Fruit fly (Drosophila melanogaster) whole organism: ENCODE data around the gene capu.

ENCODE experiments used
- CG8478 ChIP-seq: fragments of >200 bp; optimal IDR thresholded peaks from 2 replicates; lab custom pipeline; 2018; ENCODE audit warnings: inconsistent platforms
- Dll ChIP-seq: fragments of >200 bp; optimal IDR thresholded peaks from 2 replicates; lab custom pipeline; 2017
- EcR ChIP-seq, 2 experiments: fragments of >200 bp; optimal IDR thresholded peaks; 2 replicates each; lab custom pipeline; 2017; ENCODE audit warnings: missing biosample characterization in 2 of 2, missing genetic modification characterization in 2 of 2, missing genetic modification reagents in 2 of 2
- pan ChIP-seq: fragments of >200 bp; optimal IDR thresholded peaks from 2 replicates; lab custom pipeline; 2017
- psq ChIP-seq: fragments of >200 bp; optimal IDR thresholded peaks from 2 replicates; lab custom pipeline; 2017
- usp ChIP-seq: fragments of >200 bp; optimal IDR thresholded peaks from 2 replicates; lab custom pipeline; 2017; ENCODE audit warnings: missing biosample characterization, missing genetic modification characterization, mixed read lengths

capu gene

DNA sequence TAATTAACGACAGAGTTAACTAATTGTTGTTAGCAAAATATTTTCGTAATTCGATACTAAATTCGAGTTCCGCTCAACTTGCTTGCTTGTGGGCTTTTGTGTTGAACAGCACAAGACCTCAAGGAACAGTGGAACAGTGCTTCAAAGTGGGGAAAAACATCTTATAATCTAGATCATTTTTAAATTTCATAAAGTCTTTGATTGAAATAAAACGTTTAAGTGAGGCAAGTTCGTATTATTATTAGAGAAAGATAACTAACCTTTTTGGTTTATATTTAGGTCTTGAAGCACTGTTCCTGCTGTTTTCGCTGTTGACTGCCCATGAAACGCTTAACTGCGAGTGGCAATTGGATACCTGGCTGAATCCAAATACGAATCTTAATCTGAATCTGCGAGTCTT, 58.5 kb downstream of the capu start:
- TF ChIP-seq psq (lab: Kevin White, UChicago) (no peak), CG8478 (lab: Kevin White, UChicago) (no peak), usp (GFP tag; lab: Kevin White, UChicago) (no peak), pan (lab: Kevin White, UChicago) (no peak), Dll (lab: Kevin White, UChicago) (no peak), EcR (GFP tag; optimal IDR thresholded peaks at IDR 0.05; lab: Kevin White, UChicago) (no peak)

DNA sequence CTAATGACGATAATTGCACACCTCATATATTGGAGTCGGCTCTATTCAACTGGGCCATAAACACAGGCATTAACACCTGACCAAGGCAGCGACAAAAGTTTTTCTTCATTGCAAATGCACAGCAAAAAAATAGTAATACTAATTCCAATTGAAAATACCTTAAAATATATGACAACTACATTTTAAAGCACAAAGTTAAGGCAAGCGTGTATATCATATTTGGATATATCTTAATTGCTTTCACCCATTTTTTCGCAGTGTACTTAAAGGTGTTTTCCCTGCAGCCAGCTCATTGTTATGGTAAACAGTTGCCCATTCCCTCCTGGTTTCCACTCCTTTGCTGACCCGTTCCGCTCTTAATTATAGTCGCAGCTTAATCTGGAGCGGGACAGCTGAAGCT, 61.7 kb downstream of the capu start:
- TF ChIP-seq psq (lab: Kevin White, UChicago) (no peak), pan (lab: Kevin White, UChicago) (no peak), usp (GFP tag; lab: Kevin White, UChicago) (no peak), EcR (GFP tag; optimal IDR thresholded peaks at IDR 0.05; lab: Kevin White, UChicago) (no peak), Dll (lab: Kevin White, UChicago) (no peak), CG8478 (lab: Kevin White, UChicago) (no peak)

DNA sequence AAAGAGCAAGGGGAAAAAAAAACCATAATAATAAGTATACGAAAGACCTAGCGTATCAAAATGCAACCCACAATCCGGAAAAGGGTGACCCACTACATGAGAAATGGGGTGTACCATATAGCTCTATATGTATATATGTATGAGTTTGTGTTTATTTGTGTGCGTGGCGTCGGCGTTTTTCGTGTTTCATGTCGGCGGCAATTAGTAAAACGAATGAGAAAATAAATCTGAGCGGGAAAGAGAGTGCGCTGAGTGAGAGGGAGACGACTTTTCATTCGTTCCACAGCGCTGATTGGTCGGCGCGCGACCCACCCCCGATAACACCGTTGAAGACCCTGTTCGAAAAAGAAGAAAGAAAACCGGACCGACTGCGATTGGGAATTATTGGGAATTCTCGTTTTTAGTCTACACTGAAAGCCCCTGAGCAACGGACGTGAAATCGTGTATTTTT, 66.2 kb downstream of the capu start, which contains the start of gene slp2:
TSS of gene slp2 (plus strand) at position 401 of the 451 bp plus-strand sequence.
- peak; percentile 35 for TF ChIP-seq CG8478 (lab: Kevin White, UChicago)
- no peak for TF ChIP-seq pan (lab: Kevin White, UChicago)
- TF ChIP-seq Dll (lab: Kevin White, UChicago), result no peak
- no peak for TF ChIP-seq EcR (GFP tag; optimal IDR thresholded peaks at IDR 0.05; lab: Kevin White, UChicago)

DNA sequence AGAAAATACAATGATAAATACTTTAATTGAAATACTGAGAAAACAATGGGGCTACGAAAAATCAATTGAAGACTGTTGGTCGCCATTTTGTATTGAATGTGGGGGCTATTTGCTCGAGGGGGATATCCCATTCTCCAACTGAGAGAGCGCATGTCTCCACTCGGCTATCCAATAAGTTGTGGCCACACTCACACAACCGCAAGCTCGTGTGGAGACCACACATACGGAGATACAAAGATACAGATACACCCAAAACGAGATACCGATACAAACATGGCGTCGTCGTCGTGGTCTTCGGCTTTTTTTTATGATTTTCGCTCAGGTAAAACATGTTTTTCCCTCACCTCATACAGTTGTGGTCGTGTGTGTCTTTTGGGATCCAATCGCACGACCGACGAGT, 67.4 kb downstream of the capu start:
- no peak for TF ChIP-seq EcR (GFP tag; optimal IDR thresholded peaks at IDR 0.05; lab: Kevin White, UChicago)
- TF ChIP-seq usp (GFP tag; lab: Kevin White, UChicago), result no peak
- TF ChIP-seq Dll (lab: Kevin White, UChicago), result no peak
- no peak for TF ChIP-seq pan (lab: Kevin White, UChicago)
- no peak for TF ChIP-seq CG8478 (lab: Kevin White, UChicago)

DNA sequence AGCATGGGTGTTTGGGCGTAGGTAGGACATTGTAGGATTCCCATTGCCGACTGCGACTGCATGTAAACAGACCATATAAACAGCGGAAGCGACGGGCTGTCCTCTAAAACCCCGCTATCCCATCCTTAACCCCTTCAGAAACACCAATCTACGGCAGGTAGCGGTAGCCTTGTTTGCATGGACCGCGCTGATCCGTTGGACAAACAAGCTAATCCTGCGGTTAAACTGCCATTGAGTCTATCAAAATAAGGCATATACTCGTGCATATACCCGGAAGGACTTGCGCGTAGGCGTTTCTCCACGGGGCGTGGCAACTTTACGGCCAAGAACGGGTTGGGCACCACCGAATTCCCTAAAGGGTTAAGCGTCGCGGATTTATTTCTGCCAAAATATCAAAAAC, 68.7 kb downstream of the capu start:
- TF ChIP-seq psq (lab: Kevin White, UChicago), result no peak
- no peak for TF ChIP-seq EcR (GFP tag; optimal IDR thresholded peaks at IDR 0.05; lab: Kevin White, UChicago)
- no peak for TF ChIP-seq usp (GFP tag; lab: Kevin White, UChicago)
- TF ChIP-seq Dll (lab: Kevin White, UChicago), result no peak
- no peak for TF ChIP-seq CG8478 (lab: Kevin White, UChicago)
- TF ChIP-seq pan (lab: Kevin White, UChicago), result no peak

DNA sequence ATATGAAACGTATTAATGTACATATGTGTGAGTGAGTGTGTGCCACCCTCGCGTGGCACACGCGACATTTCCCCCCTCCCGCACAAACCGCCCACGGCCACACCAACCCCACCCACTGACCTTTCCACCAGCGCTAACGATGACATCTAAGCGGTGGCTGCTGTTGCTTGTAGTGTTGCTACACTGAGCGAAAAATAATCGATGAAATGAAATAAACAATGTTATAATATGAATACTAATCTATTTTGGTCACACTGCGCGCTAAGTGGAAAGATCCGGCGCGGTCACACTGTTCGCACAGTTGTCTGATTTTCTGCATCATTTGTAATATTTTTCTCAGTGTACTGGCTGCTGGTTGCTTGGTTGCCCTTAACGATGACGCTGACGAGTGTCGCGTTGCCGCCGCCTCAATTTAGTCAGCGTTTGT, 70.4 kb downstream of the capu start:
- no peak for TF ChIP-seq Dll (lab: Kevin White, UChicago)
- no peak for TF ChIP-seq psq (lab: Kevin White, UChicago)
- TF ChIP-seq EcR (GFP tag; optimal IDR thresholded peaks at IDR 0.05; lab: Kevin White, UChicago), result no peak
- TF ChIP-seq usp (GFP tag; lab: Kevin White, UChicago), result no peak
- no peak for TF ChIP-seq pan (lab: Kevin White, UChicago)
- no peak for TF ChIP-seq CG8478 (lab: Kevin White, UChicago)

DNA sequence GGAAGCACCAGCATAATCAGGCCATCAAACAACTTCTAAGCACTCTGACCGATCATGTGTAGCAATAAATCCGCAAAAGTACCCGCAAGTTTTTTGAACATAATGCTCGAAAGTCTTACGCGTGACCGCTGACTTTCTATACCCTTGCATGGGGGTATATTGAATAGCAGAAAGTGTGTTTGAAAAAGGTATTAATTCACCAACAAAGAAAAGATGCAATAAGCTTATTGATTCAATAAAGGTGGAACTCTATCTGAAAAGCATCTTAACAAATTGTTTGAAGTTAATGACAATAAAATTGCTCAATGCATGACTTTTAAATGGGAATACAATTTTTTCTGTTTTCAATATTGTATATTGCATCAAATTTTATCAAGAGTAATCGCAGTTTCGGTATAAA, 71.0 kb downstream of the capu start:
- TF ChIP-seq EcR (GFP tag; optimal IDR thresholded peaks at IDR 0.05; lab: Kevin White, UChicago) (no peak), usp (GFP tag; lab: Kevin White, UChicago) (no peak), psq (lab: Kevin White, UChicago) (no peak), CG8478 (lab: Kevin White, UChicago) (no peak), pan (lab: Kevin White, UChicago) (no peak), Dll (lab: Kevin White, UChicago) (no peak)

DNA sequence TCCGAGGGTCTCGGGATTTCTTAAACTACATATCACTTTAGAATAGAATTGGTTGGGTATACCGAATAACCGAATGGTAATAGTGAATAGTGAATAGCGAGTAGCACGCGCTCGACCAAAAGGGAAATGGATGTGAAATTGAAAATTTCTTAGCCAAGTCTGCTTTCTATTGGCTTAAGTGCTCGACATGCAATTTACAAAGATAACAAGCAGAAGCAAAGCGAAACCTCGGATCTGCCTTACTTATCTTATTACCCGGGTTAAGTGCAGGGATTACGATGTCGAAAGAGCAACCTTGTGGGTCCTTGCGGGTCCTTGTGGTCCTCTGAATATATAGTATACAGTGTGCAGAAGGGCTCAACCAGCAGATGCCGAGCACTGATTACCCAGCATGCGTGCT, 73.4 kb downstream of the capu start:
- TF ChIP-seq EcR (GFP tag; optimal IDR thresholded peaks at IDR 0.05; lab: Kevin White, UChicago) (no peak), usp (GFP tag; lab: Kevin White, UChicago) (no peak), CG8478 (lab: Kevin White, UChicago) (no peak), pan (lab: Kevin White, UChicago) (no peak), psq (lab: Kevin White, UChicago) (no peak), Dll (lab: Kevin White, UChicago) (no peak)

DNA sequence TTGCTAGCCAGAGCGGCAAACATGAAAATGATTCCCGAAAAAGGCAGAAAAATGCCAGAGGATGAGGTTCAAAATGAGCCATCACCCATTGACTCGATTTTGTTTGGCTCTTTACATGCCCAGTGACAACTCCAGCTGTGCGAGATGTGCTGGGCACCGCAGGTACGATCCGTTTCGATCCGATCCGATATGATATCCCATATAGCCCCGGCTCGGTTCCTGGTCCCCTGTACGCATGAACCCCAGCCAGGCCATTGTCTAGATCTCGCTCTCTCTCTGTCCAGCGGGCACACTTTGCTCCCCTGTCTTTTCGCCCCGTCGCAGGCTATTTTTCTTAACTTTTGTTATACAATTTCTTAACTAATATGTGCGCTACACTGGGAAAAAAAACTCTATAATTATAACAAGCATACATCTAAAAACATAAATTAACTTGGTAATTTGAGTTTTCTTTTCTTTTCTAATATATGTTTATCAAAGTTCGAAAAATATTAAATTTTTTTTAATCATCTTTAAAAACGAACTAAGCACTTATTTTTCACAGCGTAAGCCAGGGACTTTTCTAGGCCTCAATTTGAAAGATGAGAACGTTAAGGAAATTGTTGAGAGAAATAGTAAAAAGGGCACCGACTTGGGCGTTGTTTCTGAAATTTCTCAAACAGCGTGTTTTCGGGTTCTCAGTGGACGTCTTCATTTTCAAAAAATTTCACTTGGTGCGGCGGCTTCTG, 75.1 kb downstream of the capu start:
- no peak for TF ChIP-seq Dll (lab: Kevin White, UChicago)
- no peak for TF ChIP-seq EcR (GFP tag; optimal IDR thresholded peaks at IDR 0.05; lab: Kevin White, UChicago)

DNA sequence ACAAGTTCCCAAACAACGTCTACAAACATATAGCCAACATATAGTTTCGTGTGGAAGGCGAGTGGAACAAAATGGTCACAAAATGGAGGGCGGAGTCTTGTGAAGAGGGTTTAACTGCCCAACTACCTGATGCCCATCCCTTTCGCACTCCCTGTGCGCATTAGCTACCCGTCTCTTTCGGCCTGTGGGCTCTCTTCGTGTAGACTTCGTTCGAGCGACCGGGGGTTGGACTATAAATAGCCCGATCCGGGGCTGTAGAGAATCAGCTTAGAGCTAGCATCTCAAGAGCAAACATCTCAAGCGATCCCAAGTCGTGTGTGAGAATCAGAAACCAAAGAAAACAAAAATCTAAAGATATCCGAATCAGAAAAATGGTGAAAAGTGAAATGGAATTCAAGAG, 77.2 kb downstream of the capu start, which contains the start of gene slp1:
TSS of gene slp1 (plus strand) at position 263 of the 400 bp plus-strand sequence.
- TF ChIP-seq CG8478 (lab: Kevin White, UChicago), result no peak
- TF ChIP-seq EcR (GFP tag; optimal IDR thresholded peaks at IDR 0.05; lab: Kevin White, UChicago), result no peak
- TF ChIP-seq Dll (lab: Kevin White, UChicago), result no peak
- no peak for TF ChIP-seq usp (GFP tag; lab: Kevin White, UChicago)
- no peak for TF ChIP-seq psq (lab: Kevin White, UChicago)
- TF ChIP-seq pan (lab: Kevin White, UChicago), result no peak

DNA sequence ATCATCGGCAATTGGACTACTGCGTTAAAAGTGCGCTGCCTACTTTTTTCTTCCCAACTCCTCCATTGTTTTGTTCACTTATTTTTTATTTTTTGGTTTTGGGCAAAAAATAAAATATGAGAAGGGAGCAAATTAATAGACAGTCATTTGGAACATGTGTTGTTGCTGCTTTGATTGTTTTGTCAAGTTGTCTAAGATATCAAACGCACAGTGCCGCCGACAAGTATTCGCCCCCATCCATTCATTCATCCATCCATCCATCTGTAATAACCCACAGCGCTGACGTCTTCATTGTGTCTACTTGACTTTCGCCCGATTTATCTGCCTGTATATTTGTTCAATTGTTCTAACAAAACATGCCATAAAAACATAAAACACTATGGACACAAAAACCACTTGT, 78.8 kb downstream of the capu start:
- TF ChIP-seq Dll (lab: Kevin White, UChicago), result no peak
- TF ChIP-seq pan (lab: Kevin White, UChicago), result no peak
- no peak for TF ChIP-seq EcR (GFP tag; optimal IDR thresholded peaks at IDR 0.05; lab: Kevin White, UChicago)
- TF ChIP-seq psq (lab: Kevin White, UChicago), result no peak
- TF ChIP-seq CG8478 (lab: Kevin White, UChicago), result no peak
- no peak for TF ChIP-seq usp (GFP tag; lab: Kevin White, UChicago)
